Worm (Caenorhabditis elegans) whole organism, late embryonic: ENCODE measurements around the gene ttbk-7.

ENCODE experiments used
- K02D7.2 ChIP-seq: sonication (generic microtip); optimal IDR thresholded peaks from 2 replicates; lab custom pipeline; 2017; ENCODE audit warnings: mild to moderate bottlenecking, missing genetic modification characterization, missing compliant biosample characterization
- ama-1 ChIP-seq: fragments of 150-350 bp; optimal IDR thresholded peaks from 2 replicates; lab custom pipeline; 2014
- ceh-14 ChIP-seq: sonication (generic microtip); optimal IDR thresholded peaks from 2 replicates; lab custom pipeline; 2016; ENCODE audit warnings: missing genotype, missing genetic modification characterization, missing compliant biosample characterization
- ceh-18 ChIP-seq: sonication (generic microtip); optimal IDR thresholded peaks from 2 replicates; lab custom pipeline; 2016; ENCODE audit warnings: missing genetic modification characterization, missing compliant biosample characterization
- ceh-19 ChIP-seq: fragments of 200-800 bp; sonication (Bioruptor generic); optimal IDR thresholded peaks from 2 replicates; lab custom pipeline; 2018; ENCODE audit warnings: mild to moderate bottlenecking, missing genetic modification characterization, missing compliant biosample characterization
- ceh-2 ChIP-seq: sonication (generic microtip); optimal IDR thresholded peaks from 2 replicates; lab custom pipeline; 2016; ENCODE audit warnings: missing genotype, missing genetic modification characterization, missing compliant biosample characterization
- ceh-24 ChIP-seq: sonication (generic microtip); optimal IDR thresholded peaks from 2 replicates; lab custom pipeline; 2016; ENCODE audit warnings: mild to moderate bottlenecking, missing genetic modification characterization, missing compliant biosample characterization
- ceh-31 ChIP-seq: sonication (generic microtip); optimal IDR thresholded peaks from 2 replicates; lab custom pipeline; 2016; ENCODE audit warnings: missing genetic modification characterization, missing compliant biosample characterization
- ceh-9 ChIP-seq: sonication (generic microtip); optimal IDR thresholded peaks from 2 replicates; lab custom pipeline; 2016; ENCODE audit warnings: mild to moderate bottlenecking, missing genetic modification characterization, inconsistent platforms, missing compliant biosample characterization
- che-1 ChIP-seq: sonication (generic microtip); optimal IDR thresholded peaks from 2 replicates; lab custom pipeline; 2016; ENCODE audit warnings: mild to moderate bottlenecking, missing genetic modification characterization, missing compliant biosample characterization
- dmd-4 ChIP-seq: sonication (generic microtip); optimal IDR thresholded peaks from 2 replicates; lab custom pipeline; 2016; ENCODE audit warnings: borderline replicate concordance, missing genetic modification characterization, missing compliant biosample characterization
- elt-2 ChIP-seq: sonication (generic microtip); optimal IDR thresholded peaks from 2 replicates; lab custom pipeline; 2016; ENCODE audit warnings: missing genetic modification reagents, missing genetic modification characterization, missing compliant biosample characterization
- ets-4 ChIP-seq: sonication (generic microtip); optimal IDR thresholded peaks from 2 replicates; lab custom pipeline; 2016; ENCODE audit warnings: missing genetic modification characterization, missing compliant biosample characterization
- fax-1 ChIP-seq: sonication (generic microtip); optimal IDR thresholded peaks from 2 replicates; lab custom pipeline; 2016; ENCODE audit warnings: missing genotype, missing genetic modification characterization, missing compliant biosample characterization
- fkh-6 ChIP-seq: sonication (generic microtip); optimal IDR thresholded peaks from 2 replicates; lab custom pipeline; 2016; ENCODE audit warnings: missing genetic modification characterization, missing compliant biosample characterization
- gmeb-2 ChIP-seq: sonication (generic microtip); optimal IDR thresholded peaks from 2 replicates; lab custom pipeline; 2016; ENCODE audit warnings: missing genetic modification characterization, inconsistent platforms, missing compliant biosample characterization
- hlh-13 ChIP-seq: fragments of 200-800 bp; sonication (Bioruptor generic); optimal IDR thresholded peaks from 2 replicates; lab custom pipeline; 2018; ENCODE audit warnings: mild to moderate bottlenecking, missing genetic modification characterization, missing compliant biosample characterization
- hlh-15 ChIP-seq: sonication (generic microtip); optimal IDR thresholded peaks from 2 replicates; lab custom pipeline; 2016; ENCODE audit warnings: missing genetic modification characterization, missing compliant biosample characterization
- hlh-6 ChIP-seq: sonication (generic microtip); optimal IDR thresholded peaks from 2 replicates; lab custom pipeline; 2016; ENCODE audit warnings: missing genotype, missing genetic modification characterization, missing compliant biosample characterization
- lim-6 ChIP-seq: sonication (generic microtip); optimal IDR thresholded peaks from 2 replicates; lab custom pipeline; 2016; ENCODE audit warnings: missing genetic modification characterization, missing compliant biosample characterization
- madf-2 ChIP-seq: sonication (generic microtip); optimal IDR thresholded peaks from 2 replicates; lab custom pipeline; 2017; ENCODE audit warnings: missing genetic modification characterization, missing compliant biosample characterization
- nfya-1 ChIP-seq: sonication (generic microtip); optimal IDR thresholded peaks from 2 replicates; lab custom pipeline; 2017; ENCODE audit warnings: missing genetic modification characterization, mild to moderate bottlenecking, missing compliant biosample characterization, antibody characterized with exemption, moderate library complexity
- npax-4 ChIP-seq: sonication (generic microtip); optimal IDR thresholded peaks from 2 replicates; lab custom pipeline; 2016; ENCODE audit warnings: missing genetic modification characterization, missing compliant biosample characterization
- pat-9 ChIP-seq: fragments of 200-800 bp; sonication (Bioruptor generic); optimal IDR thresholded peaks from 2 replicates; lab custom pipeline; 2018; ENCODE audit warnings: mild to moderate bottlenecking, missing genetic modification characterization, moderate library complexity, missing compliant biosample characterization
- pax-1 ChIP-seq: fragments of 150-350 bp; optimal IDR thresholded peaks from 2 replicates; lab custom pipeline; 2014; ENCODE audit warnings: missing biosample characterization, missing genetic modification characterization
- pha-4 ChIP-seq: fragments of 150-350 bp; optimal IDR thresholded peaks from 2 replicates; lab custom pipeline; 2018; ENCODE audit warnings: missing biosample characterization, missing genetic modification reagents, missing genetic modification characterization
- rnt-1 ChIP-seq: sonication (generic microtip); optimal IDR thresholded peaks from 2 replicates; lab custom pipeline; 2016; ENCODE audit warnings: missing genetic modification characterization, missing compliant biosample characterization
- sdc-2 ChIP-seq: sonication (generic microtip); optimal IDR thresholded peaks from 2 replicates; lab custom pipeline; 2016; ENCODE audit warnings: missing genotype, missing genetic modification characterization, missing compliant biosample characterization
- sox-2 ChIP-seq: fragments of 200-800 bp; sonication (Bioruptor generic); IDR thresholded peaks from 2 replicates; pipeline ENCODE4 v1.3.6; 2022; ENCODE audit warnings: missing genetic modification reagents, missing genetic modification characterization, missing compliant biosample characterization
- sox-4 ChIP-seq: sonication (generic microtip); optimal IDR thresholded peaks from 2 replicates; lab custom pipeline; 2017; ENCODE audit warnings: mild to moderate bottlenecking, missing genetic modification characterization, inconsistent platforms, missing compliant biosample characterization
- syd-9 ChIP-seq: sonication (generic microtip); optimal IDR thresholded peaks from 2 replicates; lab custom pipeline; 2016; ENCODE audit warnings: mild to moderate bottlenecking, missing genetic modification characterization, moderate library complexity, missing compliant biosample characterization
- ttx-3 ChIP-seq: sonication (generic microtip); optimal IDR thresholded peaks from 2 replicates; lab custom pipeline; 2016; ENCODE audit warnings: missing genetic modification reagents, missing genetic modification characterization, missing compliant biosample characterization
- unc-3 ChIP-seq, 2 experiments: fragments of 200-800 bp in 1 of 2; sonication (Bioruptor generic) in 1 of 2; sonication (generic microtip) in 1 of 2; conservative IDR thresholded peaks in 1 of 2; optimal IDR thresholded peaks in 1 of 2; 2 replicates each; pipeline versions ENCODE4 v1.3.6 to Lab custom; 2016 to 2022; ENCODE audit warnings: missing compliant biosample characterization in 2 of 2, missing genetic modification characterization in 2 of 2, missing genetic modification reagents in 1 of 2
- unc-55 ChIP-seq: sonication (generic microtip); optimal IDR thresholded peaks from 2 replicates; lab custom pipeline; 2017; ENCODE audit warnings: missing biosample characterization, missing genetic modification reagents, missing genetic modification characterization
- zip-5 ChIP-seq: sonication (generic microtip); optimal IDR thresholded peaks from 2 replicates; lab custom pipeline; 2016; ENCODE audit warnings: missing genetic modification characterization, missing compliant biosample characterization
- ztf-16 ChIP-seq: sonication (generic microtip); optimal IDR thresholded peaks from 2 replicates; lab custom pipeline; 2017; ENCODE audit warnings: missing genetic modification characterization, missing compliant biosample characterization

The ttbk-7 gene

DNA sequence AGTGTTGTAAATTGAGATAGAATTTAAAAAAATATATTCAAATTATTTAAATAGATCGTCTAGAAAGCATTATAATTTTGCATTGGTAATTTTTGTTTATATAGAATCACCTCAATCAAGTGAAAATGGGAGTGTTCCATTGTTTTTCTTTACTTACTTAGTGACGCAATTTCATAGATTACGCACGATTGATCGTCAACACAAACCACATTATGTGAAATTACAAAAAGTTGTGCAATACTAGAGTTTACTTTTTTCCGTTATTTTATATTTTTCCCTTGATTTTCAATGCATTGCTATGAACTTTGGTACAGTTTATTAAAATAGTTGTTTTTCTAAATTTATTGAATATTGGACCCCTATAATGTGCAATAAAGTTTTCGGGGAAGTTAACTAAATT, 43.8 kb upstream of the ttbk-7 start, which contains the start of gene T16G1.5:
Gene T16G1.5, minus strand, starts transcription at position 119 of the 400 bp plus-strand sequence.
- TF ChIP-seq dmd-4 = no peak
- no peak for TF ChIP-seq ceh-9 (tag; lab: Kevin White, UChicago)
- no peak for TF ChIP-seq hlh-6 (tag; lab: Kevin White, UChicago)
- no peak for TF ChIP-seq pha-4 (tag; lab: Kevin White, UChicago)
- TF ChIP-seq hlh-15 (tag; lab: Kevin White, UChicago) = no peak
- no peak for TF ChIP-seq che-1
- no peak for TF ChIP-seq gmeb-2 (tag; lab: Kevin White, UChicago)
- no peak for TF ChIP-seq ceh-19
- no peak for TF ChIP-seq sox-2 (GFP tag; lab: Robert Waterston, UW)
- no peak for TF ChIP-seq ttx-3 (tag; lab: Kevin White, UChicago)
- TF ChIP-seq sox-4 (tag; lab: Kevin White, UChicago) = no peak
- TF ChIP-seq rnt-1 (tag; lab: Kevin White, UChicago) = no peak
- TF ChIP-seq, all 69 proteins: peak for 0

DNA sequence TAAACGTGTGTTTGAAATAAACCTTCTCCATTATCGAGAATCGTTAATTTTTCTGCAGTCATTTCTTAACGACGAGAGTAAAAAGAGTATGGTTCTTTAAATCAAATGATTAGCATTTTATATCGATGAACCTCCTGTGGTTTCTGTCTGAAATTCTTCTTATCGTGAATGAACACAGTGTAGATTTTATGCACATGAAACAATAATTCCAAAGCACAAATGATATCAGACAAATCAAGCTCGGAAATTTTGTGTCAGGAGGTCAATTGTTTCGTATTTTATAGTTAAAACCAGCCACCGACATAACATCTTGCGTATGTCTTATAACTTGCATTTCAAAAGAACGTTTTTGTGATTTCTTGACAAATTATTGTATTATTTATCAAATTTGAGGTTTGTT, 41.4 kb upstream of the ttbk-7 start, which contains the start of gene T16G1.6:
Gene T16G1.6, minus strand, starts transcription at position 77 of the 400 bp plus-strand sequence.
- TF ChIP-seq hlh-13 (no peak), fax-1 (tag; lab: Kevin White, UChicago) (no peak), ztf-16 (tag; lab: Kevin White, UChicago) (no peak), syd-9 (tag; lab: Kevin White, UChicago) (no peak), fkh-6 (tag; lab: Kevin White, UChicago) (no peak), nfya-1 (no peak), ceh-24 (tag; lab: Kevin White, UChicago) (no peak), hlh-15 (tag; lab: Kevin White, UChicago) (no peak), ceh-2 (no peak), zip-5 (no peak), madf-2 (tag; lab: Kevin White, UChicago) (no peak), unc-55 (GFP tag; lab: Kevin White, UChicago) (no peak), unc-3 (GFP tag; conservative IDR thresholded peaks at IDR 0.05; lab: Robert Waterston, UW) (no peak), unc-3 (tag; optimal IDR thresholded peaks at IDR 0.05; lab: Kevin White, UChicago) (no peak), ceh-18 (tag; lab: Kevin White, UChicago) (no peak), ttx-3 (tag; lab: Kevin White, UChicago) (no peak), dmd-4 (no peak), ceh-31 (tag; lab: Kevin White, UChicago) (no peak), sdc-2 (no peak), ama-1 (lab: Kevin White, UChicago) (no peak)

DNA sequence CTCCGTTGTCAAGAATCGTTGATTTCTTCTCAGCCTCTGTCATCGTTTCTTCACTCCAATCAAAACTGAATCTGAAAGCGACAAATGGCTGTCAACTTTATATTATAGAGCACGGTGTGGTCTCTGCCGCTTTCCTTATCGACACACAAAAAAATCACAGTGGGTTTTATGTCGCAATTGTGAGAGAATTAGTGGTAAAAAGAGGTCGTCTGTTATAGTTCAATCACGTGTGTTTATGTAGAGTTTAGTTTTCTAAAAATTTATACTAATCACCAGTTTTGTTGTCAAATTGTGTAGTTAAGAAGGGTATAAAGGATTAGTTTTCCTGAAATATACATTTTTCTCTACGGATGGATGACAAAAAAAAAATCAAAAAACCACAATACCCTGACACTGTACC, 39.3 kb upstream of the ttbk-7 start, which contains the start of gene T16G1.7:
Gene T16G1.7, minus strand, starts transcription at position 137 of the 400 bp plus-strand sequence.
- TF ChIP-seq hlh-6 (tag; lab: Kevin White, UChicago) (no peak), che-1 (no peak), pat-9 (tag; lab: Kevin White, UChicago) (no peak), npax-4 (no peak), ama-1 (lab: Kevin White, UChicago) (no peak), ceh-14 (tag; lab: Kevin White, UChicago) (no peak), pax-1 (tag; lab: Kevin White, UChicago) (no peak), elt-2 (tag; lab: Kevin White, UChicago) (no peak), ceh-18 (tag; lab: Kevin White, UChicago) (no peak)

DNA sequence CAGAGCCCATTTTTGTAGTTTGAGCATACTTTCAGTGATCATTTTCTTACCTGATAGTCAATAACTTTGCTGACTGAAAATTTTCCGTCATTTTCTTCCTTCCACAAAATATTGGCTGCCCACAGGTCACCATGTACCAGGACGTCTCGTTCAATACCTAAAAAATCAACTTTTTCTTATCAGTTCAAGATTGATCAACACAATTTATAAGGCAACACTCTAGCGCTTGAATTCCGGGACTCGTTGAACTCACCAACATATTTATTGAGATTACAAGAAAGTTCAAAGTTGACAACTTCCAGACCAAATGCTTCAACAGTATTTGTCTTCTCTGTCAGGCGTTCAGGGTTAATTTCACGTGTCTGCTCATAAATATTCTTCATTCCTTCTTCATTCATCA, 38.0 kb upstream of the ttbk-7 start:
- no peak for TF ChIP-seq lim-6 (tag; lab: Kevin White, UChicago)
- TF ChIP-seq K02D7.2 = no peak
- no peak for TF ChIP-seq ets-4 (tag; lab: Kevin White, UChicago)
- TF ChIP-seq ttx-3 (tag; lab: Kevin White, UChicago) = no peak
